Fruit fly (Drosophila melanogaster) whole organism, embryonic: ENCODE data around the gene CG12995.

Experiments used
- Atf3 ChIP-seq: fragments of 200-800 bp; sonication (Bioruptor generic); optimal IDR thresholded peaks from 3 replicates; lab custom pipeline; 2016; ENCODE audit warnings: missing biosample characterization, missing genetic modification characterization
- B-H1 ChIP-seq: fragments of 200-800 bp; sonication (Bioruptor generic); IDR thresholded peaks from 3 replicates; pipeline ENCODE4 v1.3.6; 2022; ENCODE audit warnings: missing biosample characterization, missing genetic modification characterization
- CG10209 ChIP-seq: fragments of 200-800 bp; sonication (Bioruptor generic); optimal IDR thresholded peaks from 3 replicates; lab custom pipeline; 2017; ENCODE audit warnings: missing biosample characterization, mild to moderate bottlenecking, missing genetic modification characterization, missing genetic modification reagents
- CG11696 ChIP-seq: fragments of 200-800 bp; sonication (Bioruptor generic); IDR thresholded peaks from 2 replicates; pipeline ENCODE4 v1.3.6; 2022; ENCODE audit warnings: missing biosample characterization, missing genetic modification characterization
- CG12071 ChIP-seq: fragments of 200-800 bp; sonication (Bioruptor generic); optimal IDR thresholded peaks from 3 replicates; lab custom pipeline; 2018; ENCODE audit warnings: missing biosample characterization, mild to moderate bottlenecking, missing genetic modification characterization
- CG12299 ChIP-seq: fragments of 200-800 bp; sonication (Bioruptor generic); optimal IDR thresholded peaks from 2 replicates; lab custom pipeline; 2018; ENCODE audit warnings: missing biosample characterization, mild to moderate bottlenecking, missing genetic modification characterization
- CG12391 ChIP-seq: fragments of 200-800 bp; sonication (Bioruptor generic); optimal IDR thresholded peaks from 3 replicates; lab custom pipeline; 2018; ENCODE audit warnings: missing biosample characterization, mild to moderate bottlenecking, missing genetic modification characterization, moderate library complexity
- CG14441 ChIP-seq: fragments of 200-800 bp; sonication (Bioruptor generic); IDR thresholded peaks from 2 replicates; pipeline ENCODE4 v1.3.6; 2022; ENCODE audit warnings: missing biosample characterization, missing genetic modification characterization
- CG15011 ChIP-seq: fragments of 200-800 bp; sonication (Bioruptor generic); optimal IDR thresholded peaks from 3 replicates; lab custom pipeline; 2018; ENCODE audit warnings: missing biosample characterization, mild to moderate bottlenecking, missing genetic modification characterization
- CG1832 ChIP-seq: fragments of 200-800 bp; sonication (Bioruptor generic); optimal IDR thresholded peaks from 2 replicates; lab custom pipeline; 2017; ENCODE audit warnings: missing biosample characterization, mild to moderate bottlenecking, missing genetic modification characterization, inconsistent platforms
- CG3995 ChIP-seq: fragments of 200-800 bp; sonication (Bioruptor generic); optimal IDR thresholded peaks from 3 replicates; lab custom pipeline; 2016; ENCODE audit warnings: missing biosample characterization, missing genetic modification characterization
- CG4328 ChIP-seq: fragments of 200-800 bp; sonication (Bioruptor generic); optimal IDR thresholded peaks from 3 replicates; lab custom pipeline; 2017; ENCODE audit warnings: missing biosample characterization, missing genetic modification reagents, missing genetic modification characterization
- CG4617 ChIP-seq: fragments of 200-800 bp; sonication (Bioruptor generic); optimal IDR thresholded peaks from 3 replicates; lab custom pipeline; 2016; ENCODE audit warnings: missing biosample characterization, missing genetic modification characterization, borderline replicate concordance
- CG6689 ChIP-seq: fragments of 200-800 bp; sonication (Bioruptor generic); IDR thresholded peaks from 2 replicates; pipeline ENCODE4 v1.3.6; 2022; ENCODE audit warnings: missing biosample characterization, missing genetic modification characterization
- CG7839 ChIP-seq: fragments of 200-800 bp; sonication (Bioruptor generic); optimal IDR thresholded peaks from 3 replicates; lab custom pipeline; 2018; ENCODE audit warnings: missing biosample characterization, mild to moderate bottlenecking, missing genetic modification characterization, moderate library complexity
- CG7987 ChIP-seq: fragments of 200-800 bp; sonication (Bioruptor generic); optimal IDR thresholded peaks from 2 replicates; lab custom pipeline; 2018; ENCODE audit warnings: missing biosample characterization, mild to moderate bottlenecking, missing genetic modification characterization, moderate library complexity
- CG8765 ChIP-seq: fragments of 200-800 bp; sonication (Bioruptor generic); IDR thresholded peaks from 2 replicates; pipeline ENCODE4 v1.3.6; 2022; ENCODE audit warnings: missing biosample characterization, missing genetic modification characterization
- CG8924 ChIP-seq: fragments of 200-800 bp; optimal IDR thresholded peaks from 3 replicates; lab custom pipeline; 2019; ENCODE audit warnings: missing biosample characterization, mild to moderate bottlenecking, missing genetic modification characterization, moderate library complexity
- CG8944 ChIP-seq: fragments of 200-800 bp; sonication (Bioruptor generic); optimal IDR thresholded peaks from 3 replicates; lab custom pipeline; 2016; ENCODE audit warnings: missing biosample characterization, missing genetic modification characterization
- Dfd ChIP-seq, 2 experiments: fragments of >200 bp; optimal IDR thresholded peaks; 2 replicates each; lab custom pipeline; 2017; ENCODE audit warnings: missing biosample characterization in 2 of 2, missing genetic modification characterization in 2 of 2
- ERR ChIP-seq: fragments of 200-800 bp; sonication (Bioruptor generic); optimal IDR thresholded peaks from 2 replicates; lab custom pipeline; 2016; ENCODE audit warnings: missing biosample characterization, missing genetic modification characterization
- Eip74EF ChIP-seq, 2 experiments: fragments of 200-800 bp in 1 of 2; fragments of >200 bp in 1 of 2; sonication (Bioruptor generic) in 1 of 2; optimal IDR thresholded peaks; 2 replicates each; lab custom pipeline; 2017 to 2019; ENCODE audit warnings: missing biosample characterization in 2 of 2, missing genetic modification characterization in 2 of 2, mild to moderate bottlenecking in 1 of 2, moderate library complexity in 1 of 2
- GATAe ChIP-seq: fragments of 200-800 bp; sonication (Bioruptor generic); conservative IDR thresholded peaks from 2 replicates; pipeline ENCODE4 v1.3.6; 2022; ENCODE audit warnings: missing biosample characterization, missing genetic modification characterization
- HLH4C ChIP-seq: fragments of 200-800 bp; sonication (Bioruptor generic); IDR thresholded peaks from 3 replicates; pipeline ENCODE4 v1.3.6; 2022; ENCODE audit warnings: missing biosample characterization, missing genetic modification characterization; ENCODE audit not compliant: partially characterized antibody
- HmgD ChIP-seq: fragments of 200-800 bp; sonication (Bioruptor generic); optimal IDR thresholded peaks from 3 replicates; lab custom pipeline; 2016; ENCODE audit warnings: missing biosample characterization, missing genetic modification characterization
- Hr3 ChIP-seq: fragments of 200-800 bp; sonication (Bioruptor generic); optimal IDR thresholded peaks from 3 replicates; lab custom pipeline; 2016; ENCODE audit warnings: missing biosample characterization, missing genetic modification characterization
- Jarid2 ChIP-seq: fragments of 200-800 bp; sonication (Bioruptor generic); optimal IDR thresholded peaks from 3 replicates; lab custom pipeline; 2017; ENCODE audit warnings: mild to moderate bottlenecking, missing biosample characterization, missing genetic modification reagents, missing genetic modification characterization
- Meics ChIP-seq: fragments of 200-800 bp; sonication (Bioruptor generic); optimal IDR thresholded peaks from 2 replicates; lab custom pipeline; 2017; ENCODE audit warnings: missing biosample characterization, mild to moderate bottlenecking, missing genetic modification characterization
- NK7.1 ChIP-seq: fragments of 200-800 bp; sonication (Bioruptor generic); optimal IDR thresholded peaks from 3 replicates; lab custom pipeline; 2016; ENCODE audit warnings: missing biosample characterization, missing genetic modification characterization
- Scr ChIP-seq: fragments of 200-800 bp; sonication (Bioruptor generic); IDR thresholded peaks from 2 replicates; pipeline ENCODE4 v1.3.6; 2022; ENCODE audit warnings: missing biosample characterization, missing genetic modification characterization; ENCODE audit not compliant: partially characterized antibody
- br ChIP-seq: fragments of >200 bp; optimal IDR thresholded peaks from 2 replicates; lab custom pipeline; 2017
- cg ChIP-seq: fragments of 200-800 bp; sonication (Bioruptor generic); optimal IDR thresholded peaks from 3 replicates; lab custom pipeline; 2019; ENCODE audit warnings: missing biosample characterization, mild to moderate bottlenecking, missing genetic modification characterization, moderate library complexity
- dmrt99B ChIP-seq: fragments of 200-800 bp; sonication (Bioruptor generic); optimal IDR thresholded peaks from 2 replicates; lab custom pipeline; 2018; ENCODE audit warnings: missing biosample characterization, mild to moderate bottlenecking, missing genetic modification characterization, moderate library complexity
- exex ChIP-seq: fragments of 200-800 bp; sonication (Bioruptor generic); optimal IDR thresholded peaks from 4 replicates; lab custom pipeline; 2018; ENCODE audit warnings: missing biosample characterization, mild to moderate bottlenecking, missing genetic modification characterization, moderate library complexity
- grn ChIP-seq: fragments of 200-800 bp; sonication (Bioruptor generic); optimal IDR thresholded peaks from 3 replicates; lab custom pipeline; 2017; ENCODE audit warnings: missing biosample characterization, missing genetic modification characterization
- gro ChIP-seq: fragments of 200-800 bp; sonication (Bioruptor generic); optimal IDR thresholded peaks from 2 replicates; lab custom pipeline; 2016; ENCODE audit warnings: missing biosample characterization, missing genetic modification characterization
- gsb ChIP-seq: fragments of 200-800 bp; sonication (Bioruptor generic); IDR thresholded peaks from 2 replicates; pipeline ENCODE4 v1.3.6; 2022; ENCODE audit warnings: missing biosample characterization, missing genetic modification characterization
- gsb-n ChIP-seq: fragments of 200-800 bp; sonication (Bioruptor generic); optimal IDR thresholded peaks from 3 replicates; lab custom pipeline; 2018; ENCODE audit warnings: missing biosample characterization, mild to moderate bottlenecking, missing genetic modification characterization
- lov ChIP-seq, 2 experiments: fragments of 200-800 bp in 1 of 2; fragments of >200 bp in 1 of 2; sonication (Bioruptor generic) in 1 of 2; IDR thresholded peaks in 1 of 2; optimal IDR thresholded peaks in 1 of 2; 2 replicates in 1 of 2; 3 replicates in 1 of 2; pipeline versions ENCODE4 v1.3.6 to Lab custom; 2017 to 2022; ENCODE audit warnings: missing biosample characterization in 1 of 2, missing genetic modification characterization in 1 of 2
- maf-S ChIP-seq: fragments of 200-800 bp; sonication (Bioruptor generic); optimal IDR thresholded peaks from 2 replicates; lab custom pipeline; 2016; ENCODE audit warnings: missing biosample characterization, missing genetic modification characterization
- pnt ChIP-seq: fragments of 200-800 bp; sonication (Bioruptor generic); optimal IDR thresholded peaks from 3 replicates; lab custom pipeline; 2016; ENCODE audit warnings: missing biosample characterization, missing genetic modification characterization
- sens-2 ChIP-seq: fragments of 200-800 bp; sonication (Bioruptor generic); IDR thresholded peaks from 2 replicates; pipeline ENCODE4 v1.3.6; 2022; ENCODE audit warnings: missing biosample characterization, missing genetic modification characterization
- sqz ChIP-seq: fragments of 200-800 bp; sonication (Bioruptor generic); optimal IDR thresholded peaks from 3 replicates; lab custom pipeline; 2018; ENCODE audit warnings: missing biosample characterization, mild to moderate bottlenecking, missing genetic modification characterization
- tio ChIP-seq: fragments of 200-800 bp; sonication (Bioruptor generic); optimal IDR thresholded peaks from 2 replicates; lab custom pipeline; 2017; ENCODE audit warnings: missing biosample characterization, missing genetic modification characterization, inconsistent platforms
- tll ChIP-seq, 2 experiments: fragments of 200-800 bp in 1 of 2; fragments of >200 bp in 1 of 2; sonication (Bioruptor generic) in 1 of 2; optimal IDR thresholded peaks; 2 replicates each; lab custom pipeline; 2017 to 2019; ENCODE audit warnings: missing biosample characterization in 2 of 2, missing genetic modification characterization in 2 of 2, mild to moderate bottlenecking in 1 of 2, moderate library complexity in 1 of 2
- unc-4 ChIP-seq: fragments of 200-800 bp; sonication (Bioruptor generic); IDR thresholded peaks from 2 replicates; pipeline ENCODE4 v1.3.6; 2022; ENCODE audit warnings: missing biosample characterization, missing genetic modification characterization; ENCODE audit not compliant: partially characterized antibody
- wek ChIP-seq: fragments of 200-800 bp; sonication (Bioruptor generic); optimal IDR thresholded peaks from 3 replicates; lab custom pipeline; 2018; ENCODE audit warnings: missing biosample characterization, mild to moderate bottlenecking, missing genetic modification characterization, moderate library complexity
- zf30C ChIP-seq: fragments of 200-800 bp; sonication (Bioruptor generic); optimal IDR thresholded peaks from 3 replicates; lab custom pipeline; 2018; ENCODE audit warnings: missing biosample characterization, mild to moderate bottlenecking, missing genetic modification characterization

The CG12995 gene

dm6 chrX:17186432-17186831 is 23.4 kb downstream of the CG12995 start (continued):
- peak in 1 of 2 experiments; percentile 8 for TF ChIP-seq Eip74EF (GFP tag; optimal IDR thresholded peaks at IDR 0.05; lab: Kevin White, UChicago)
- TF ChIP-seq unc-4, result no peak
- TF ChIP-seq GATAe, result no peak
- TF ChIP-seq gro (GFP tag; lab: Kevin White, UChicago), result no peak
- no peak for TF ChIP-seq br
- no peak for TF ChIP-seq sens-2 (GFP tag; lab: Robert Waterston, UW)
- peak; percentile 46 for TF ChIP-seq exex (tag; lab: Kevin White, UChicago)
- no peak for TF ChIP-seq zf30C
- no peak for TF ChIP-seq HLH4C
- peak; percentile 87 for TF ChIP-seq grn
- no peak for TF ChIP-seq CG8765 (GFP tag; lab: Robert Waterston, UW)
- TF ChIP-seq Dfd (GFP tag; optimal IDR thresholded peaks at IDR 0.05; lab: Kevin White, UChicago), result no peak
- no peak for TF ChIP-seq Scr (GFP tag; lab: Robert Waterston, UW)
- TF ChIP-seq B-H1 (GFP tag; lab: Robert Waterston, UW), result no peak
- TF ChIP-seq CG15011, result no peak
- no peak for TF ChIP-seq CG8944 (GFP tag; lab: Kevin White, UChicago)
- TF ChIP-seq gsb (GFP tag; lab: Robert Waterston, UW), result no peak
- no peak for TF ChIP-seq maf-S (GFP tag; lab: Kevin White, UChicago)
- no peak for TF ChIP-seq CG1832 (GFP tag; lab: Kevin White, UChicago)
- TF ChIP-seq CG12299, result no peak
- TF ChIP-seq lov (optimal IDR thresholded peaks at IDR 0.05; lab: Kevin White, UChicago), result no peak
- no peak for TF ChIP-seq lov (GFP tag; IDR thresholded peaks at IDR 0.05; lab: Robert Waterston, UW)
- TF ChIP-seq pnt (GFP tag; lab: Kevin White, UChicago), result no peak
- TF ChIP-seq CG10209 (GFP tag; lab: Kevin White, UChicago), result no peak
- no peak for TF ChIP-seq CG4328
- no peak for TF ChIP-seq CG8924
- TF ChIP-seq CG7839, result no peak
- TF ChIP-seq cg, result peak; percentile 0
- no peak for TF ChIP-seq CG7987 (GFP tag; lab: Kevin White, UChicago)
- peak; percentile 24 for TF ChIP-seq sqz (GFP tag; lab: Kevin White, UChicago)
- no peak for TF ChIP-seq CG12391 (tag; lab: Kevin White, UChicago)

dm6 chrX:17183486-17183885 is 26.3 kb downstream of the CG12995 start:
- TF ChIP-seq ERR (GFP tag; lab: Kevin White, UChicago), result no peak

dm6 chrX:17181264-17182198 is 28.3 kb downstream of the CG12995 start:
- TF ChIP-seq Atf3 (no peak), NK7.1 (GFP tag; lab: Kevin White, UChicago) (no peak), Meics (peak; percentile 25), HmgD (GFP tag; lab: Kevin White, UChicago) (no peak), CG3995 (GFP tag; lab: Kevin White, UChicago) (no peak), tll (GFP tag; optimal IDR thresholded peaks at IDR 0.05; lab: Kevin White, UChicago) (no peak), CG6689 (GFP tag; lab: Robert Waterston, UW) (no peak), CG11696 (GFP tag; lab: Robert Waterston, UW) (no peak), CG4617 (GFP tag; lab: Kevin White, UChicago) (no peak), gsb-n (tag; lab: Kevin White, UChicago) (no peak), Hr3 (GFP tag; lab: Kevin White, UChicago) (no peak), CG14441 (GFP tag; lab: Robert Waterston, UW) (no peak), tio (GFP tag; lab: Kevin White, UChicago) (no peak), dmrt99B (tag; lab: Kevin White, UChicago) (peak; percentile 47), Jarid2 (GFP tag; lab: Kevin White, UChicago) (no peak), CG12071 (GFP tag; lab: Kevin White, UChicago) (no peak), wek (GFP tag; lab: Kevin White, UChicago) (no peak)
